Fruit fly (Drosophila melanogaster) whole organism, wandering third instar larva: ENCODE measurements around the gene CG12170.

Source experiments
- Abd-B ChIP-seq: fragments of >200 bp; optimal IDR thresholded peaks from 2 replicates; lab custom pipeline; 2017; ENCODE audit warnings: missing biosample characterization, missing genetic modification characterization
- CG32264 ChIP-seq: fragments of 200-800 bp; sonication (Bioruptor generic); optimal IDR thresholded peaks from 2 replicates; lab custom pipeline; 2016; ENCODE audit warnings: missing biosample characterization, missing genetic modification characterization
- CG9705 ChIP-seq: fragments of 200-800 bp; sonication (Bioruptor generic); optimal IDR thresholded peaks from 2 replicates; lab custom pipeline; 2018; ENCODE audit warnings: missing biosample characterization, mild to moderate bottlenecking, missing genetic modification characterization
- Dfd ChIP-seq: fragments of >200 bp; optimal IDR thresholded peaks from 2 replicates; lab custom pipeline; 2017; ENCODE audit warnings: missing biosample characterization, missing genetic modification characterization
- Dif ChIP-seq: fragments of 200-275, 200-300 bp; sonication (Bioruptor generic); optimal IDR thresholded peaks from 2 replicates; lab custom pipeline; 2018; ENCODE audit warnings: missing biosample characterization, missing genetic modification characterization; ENCODE audit not compliant: partially characterized antibody
- GATAd ChIP-seq: sonication (Bioruptor generic); optimal IDR thresholded peaks from 2 replicates; lab custom pipeline; 2016; ENCODE audit warnings: missing biosample characterization, missing genetic modification characterization
- HLH106 ChIP-seq: fragments of 200-800 bp; optimal IDR thresholded peaks from 3 replicates; lab custom pipeline; 2019; ENCODE audit warnings: missing biosample characterization, mild to moderate bottlenecking, missing genetic modification characterization, moderate library complexity
- Hnf4 ChIP-seq: fragments of 200-800 bp; sonication (Bioruptor generic); optimal IDR thresholded peaks from 2 replicates; lab custom pipeline; 2016; ENCODE audit warnings: missing biosample characterization, mild to moderate bottlenecking, missing genetic modification characterization
- Hr78 ChIP-seq: fragments of >200 bp; optimal IDR thresholded peaks from 2 replicates; lab custom pipeline; 2017; ENCODE audit warnings: missing biosample characterization, missing genetic modification characterization
- Hr83 ChIP-seq: fragments of 200-300 bp; sonication (Bioruptor generic); optimal IDR thresholded peaks from 2 replicates; lab custom pipeline; 2016; ENCODE audit warnings: missing biosample characterization, mild to moderate bottlenecking, missing genetic modification characterization, moderate library complexity; ENCODE audit not compliant: poor library complexity, severe bottlenecking
- Jra ChIP-seq: sonication (Bioruptor generic); optimal IDR thresholded peaks from 2 replicates; lab custom pipeline; 2016; ENCODE audit warnings: missing biosample characterization, missing genetic modification characterization
- Mio ChIP-seq: sonication (Bioruptor generic); optimal IDR thresholded peaks from 2 replicates; lab custom pipeline; 2016; ENCODE audit warnings: missing biosample characterization, missing genetic modification characterization
- Myc ChIP-seq: fragments of >200 bp; optimal IDR thresholded peaks from 2 replicates; lab custom pipeline; 2017
- N ChIP-seq: fragments of >200 bp; optimal IDR thresholded peaks from 2 replicates; lab custom pipeline; 2018; ENCODE audit warnings: missing biosample characterization, missing external identifiers, missing genetic modification characterization
- OdsH ChIP-seq: fragments of 200-800 bp; sonication (Bioruptor generic); optimal IDR thresholded peaks from 2 replicates; lab custom pipeline; 2016; ENCODE audit warnings: missing biosample characterization, mild to moderate bottlenecking, missing genetic modification characterization
- Rel ChIP-seq, 2 experiments: fragments of 200-800 bp; sonication (Bioruptor generic) in 1 of 2; optimal IDR thresholded peaks; 2 replicates in 1 of 2; 3 replicates in 1 of 2; lab custom pipeline; 2016 to 2019; ENCODE audit warnings: mild to moderate bottlenecking in 2 of 2, missing biosample characterization in 2 of 2, missing genetic modification characterization in 2 of 2, moderate library complexity in 1 of 2
- Sp1 ChIP-seq: fragments of 200-800 bp; sonication (Bioruptor generic); optimal IDR thresholded peaks from 3 replicates; lab custom pipeline; 2019; ENCODE audit warnings: missing biosample characterization, mild to moderate bottlenecking, missing genetic modification characterization, moderate library complexity
- Vsx2 ChIP-seq: fragments of 200-300, 225-300 bp; sonication (Bioruptor generic); optimal IDR thresholded peaks from 2 replicates; lab custom pipeline; 2018; ENCODE audit warnings: missing biosample characterization, missing genetic modification characterization; ENCODE audit not compliant: partially characterized antibody
- br ChIP-seq: fragments of 200-800 bp; sonication (Bioruptor generic); optimal IDR thresholded peaks from 2 replicates; lab custom pipeline; 2016; ENCODE audit warnings: missing biosample characterization, missing genetic modification characterization
- brk ChIP-seq: fragments of 200-800 bp; sonication (Bioruptor generic); optimal IDR thresholded peaks from 2 replicates; lab custom pipeline; 2016; ENCODE audit warnings: missing biosample characterization, mild to moderate bottlenecking, missing genetic modification characterization
- dl ChIP-seq, 2 experiments: fragments of 175-275, 200-275 bp in 1 of 2; fragments of 200-275 bp in 1 of 2; sonication (Bioruptor generic); optimal IDR thresholded peaks; lab custom pipeline; 2018; ENCODE audit warnings: mild to moderate bottlenecking in 2 of 2, missing biosample characterization in 2 of 2, missing genetic modification characterization in 2 of 2, moderate library complexity in 2 of 2; ENCODE audit not compliant: partially characterized antibody in 2 of 2, insufficient read depth in 1 of 2
- dmrt93B ChIP-seq: fragments of 200-800 bp; sonication (Bioruptor generic); optimal IDR thresholded peaks from 2 replicates; lab custom pipeline; 2018; ENCODE audit warnings: missing biosample characterization, mild to moderate bottlenecking, missing genetic modification characterization
- dsf ChIP-seq: sonication (Bioruptor generic); optimal IDR thresholded peaks from 2 replicates; lab custom pipeline; 2016; ENCODE audit warnings: missing biosample characterization, missing genetic modification characterization, borderline replicate concordance
- ey ChIP-seq: fragments of 200-800 bp; sonication (Bioruptor generic); optimal IDR thresholded peaks from 2 replicates; lab custom pipeline; 2016; ENCODE audit warnings: missing biosample characterization, missing genetic modification characterization
- foxo ChIP-seq, 2 experiments: fragments of 200-800 bp; sonication (Bioruptor generic); optimal IDR thresholded peaks; 2 replicates in 1 of 2; 3 replicates in 1 of 2; lab custom pipeline; 2016 to 2017; ENCODE audit warnings: missing biosample characterization in 2 of 2, missing genetic modification characterization in 2 of 2
- fru ChIP-seq: fragments of 200-800 bp; sonication (Bioruptor generic); optimal IDR thresholded peaks from 3 replicates; lab custom pipeline; 2016; ENCODE audit warnings: missing biosample characterization, mild to moderate bottlenecking, missing genetic modification characterization
- h ChIP-seq: fragments of 200-800 bp; sonication (Bioruptor generic); optimal IDR thresholded peaks from 3 replicates; lab custom pipeline; 2016; ENCODE audit warnings: missing biosample characterization, mild to moderate bottlenecking, missing genetic modification characterization
- jim ChIP-seq: fragments of 175-275, 200-325 bp; sonication (Bioruptor generic); optimal IDR thresholded peaks from 2 replicates; lab custom pipeline; 2016; ENCODE audit warnings: missing biosample characterization, mild to moderate bottlenecking, missing genetic modification characterization
- lola ChIP-seq: fragments of >200 bp; optimal IDR thresholded peaks from 2 replicates; lab custom pipeline; 2017; ENCODE audit warnings: missing biosample characterization, missing genetic modification characterization
- pan ChIP-seq: fragments of >200 bp; optimal IDR thresholded peaks from 2 replicates; lab custom pipeline; 2017
- psq ChIP-seq: fragments of 200-800 bp; sonication (Bioruptor generic); optimal IDR thresholded peaks from 3 replicates; lab custom pipeline; 2017; ENCODE audit warnings: missing biosample characterization, mild to moderate bottlenecking, missing genetic modification characterization, moderate library complexity
- rgr ChIP-seq: fragments of 200-800 bp; sonication (Bioruptor generic); optimal IDR thresholded peaks from 3 replicates; lab custom pipeline; 2016; ENCODE audit warnings: missing biosample characterization, mild to moderate bottlenecking, missing genetic modification characterization
- sage ChIP-seq: fragments of 200-800 bp; sonication (Bioruptor generic); optimal IDR thresholded peaks from 2 replicates; lab custom pipeline; 2016; ENCODE audit warnings: missing biosample characterization, mild to moderate bottlenecking, missing genetic modification characterization
- sv ChIP-seq: fragments of 200-800 bp; sonication (Bioruptor generic); optimal IDR thresholded peaks from 3 replicates; lab custom pipeline; 2016; ENCODE audit warnings: missing biosample characterization, missing genetic modification characterization
- tai ChIP-seq: sonication (Bioruptor generic); optimal IDR thresholded peaks from 2 replicates; lab custom pipeline; 2016; ENCODE audit warnings: missing biosample characterization, missing genetic modification characterization

CG12170 gene

dm6 chr3R:5624115-5624878 lies 12.7 kb upstream of the CG12170 start, which contains the start of the genes Dph4, Spec2 and RpL13A:
Gene Dph4, minus strand, starts transcription at chr3R:5624125.
Gene Spec2, minus strand, starts transcription at chr3R:5624125.
Gene RpL13A, plus strand, starts transcription at chr3R:5624474.
- TF ChIP-seq OdsH (GFP tag; lab: Kevin White, UChicago): peak; percentile 84
- TF ChIP-seq Mio: peak; percentile 69
- TF ChIP-seq foxo (GFP tag; optimal IDR thresholded peaks at IDR 0.05; lab: Kevin White, UChicago): peak; percentile 42 to 80
- TF ChIP-seq sv: peak; percentile 84
- peak; percentile 16 for TF ChIP-seq Myc (lab: Kevin White, UChicago)
- TF ChIP-seq br (GFP tag; lab: Kevin White, UChicago): peak; percentile 88
- TF ChIP-seq Sp1 (GFP tag; lab: Kevin White, UChicago): peak; percentile 93
- no peak for TF ChIP-seq GATAd (GFP tag; lab: Kevin White, UChicago)
- peak; percentile 69 for TF ChIP-seq CG32264 (GFP tag; lab: Kevin White, UChicago)
- no peak for TF ChIP-seq dl (GFP tag; optimal IDR thresholded peaks at IDR 0.05; lab: Kevin White, UChicago; ENCODE audit: insufficient read depth in 1 of 2, partially characterized antibody in 2 of 2)
- peak; percentile 87 for TF ChIP-seq fru (GFP tag; lab: Kevin White, UChicago)
- TF ChIP-seq Hr83 (GFP tag; lab: Kevin White, UChicago): peak; percentile 96
- peak; percentile 76 for TF ChIP-seq dsf
- peak; percentile 96 for TF ChIP-seq rgr (GFP tag; lab: Kevin White, UChicago)
- TF ChIP-seq Jra (GFP tag; lab: Kevin White, UChicago): peak; percentile 69
- peak; percentile 90 for TF ChIP-seq h
- TF ChIP-seq HLH106: peak; percentile 84
- peak; percentile 69 for TF ChIP-seq psq (GFP tag; lab: Kevin White, UChicago)
- peak; percentile 61 for TF ChIP-seq ey (GFP tag; lab: Kevin White, UChicago)
- peak; percentile 96 for TF ChIP-seq CG9705 (GFP tag; lab: Kevin White, UChicago)
- no peak for TF ChIP-seq Hr78 (GFP tag; lab: Kevin White, UChicago)
- no peak for TF ChIP-seq N
- TF ChIP-seq jim (GFP tag; lab: Kevin White, UChicago): no peak
- peak; percentile 94 for TF ChIP-seq dmrt93B (GFP tag; lab: Kevin White, UChicago)
- TF ChIP-seq Rel (GFP tag; optimal IDR thresholded peaks at IDR 0.05; lab: Kevin White, UChicago): no peak
- peak; percentile 53 for TF ChIP-seq Rel (tag; optimal IDR thresholded peaks at IDR 0.05; lab: Kevin White, UChicago)
- no peak for TF ChIP-seq brk
- no peak for TF ChIP-seq Dfd
- no peak for TF ChIP-seq Abd-B (GFP tag; lab: Kevin White, UChicago)

- TF ChIP-seq OdsH (GFP tag; lab: Kevin White, UChicago) (no peak), Jra (GFP tag; lab: Kevin White, UChicago) (no peak), lola (GFP tag; lab: Kevin White, UChicago) (no peak), dmrt93B (GFP tag; lab: Kevin White, UChicago) (no peak), Vsx2 (GFP tag; lab: Kevin White, UChicago) (no peak)
Measured at dm6 chr3R:5627552-5627951, 9.5 kb upstream of the CG12170 start, which contains the start of gene CG31551. Gene CG31551, plus strand, starts transcription at chr3R:5627852.

dm6 chr3R:5632182-5632581 lies 4.9 kb upstream of the CG12170 start, which contains the start of gene CG31549:
Gene CG31549, plus strand, starts transcription at chr3R:5632192.
- TF ChIP-seq CG9705 (GFP tag; lab: Kevin White, UChicago) (no peak), foxo (GFP tag; optimal IDR thresholded peaks at IDR 0.05; lab: Kevin White, UChicago) (no peak), Vsx2 (GFP tag; lab: Kevin White, UChicago) (no peak), pan (lab: Kevin White, UChicago) (no peak), sage (GFP tag; lab: Kevin White, UChicago) (no peak), psq (GFP tag; lab: Kevin White, UChicago) (no peak), tai (GFP tag; lab: Kevin White, UChicago) (no peak), Mio (no peak), Jra (GFP tag; lab: Kevin White, UChicago) (no peak), CG32264 (GFP tag; lab: Kevin White, UChicago) (no peak), Dif (GFP tag; lab: Kevin White, UChicago) (no peak), N (no peak), ey (GFP tag; lab: Kevin White, UChicago) (no peak), Dfd (no peak), Hnf4 (GFP tag; lab: Kevin White, UChicago) (no peak), fru (GFP tag; lab: Kevin White, UChicago) (no peak), br (GFP tag; lab: Kevin White, UChicago) (no peak), Rel (GFP tag; optimal IDR thresholded peaks at IDR 0.05; lab: Kevin White, UChicago) (no peak), Rel (tag; optimal IDR thresholded peaks at IDR 0.05; lab: Kevin White, UChicago) (no peak)
- TF ChIP-seq, all 38 proteins: peak for 0
